Worm (Caenorhabditis elegans) whole organism, L3 larva: ENCODE measurements around the gene T15B7.15.

Experiments used
- ZK546.5 ChIP-seq: sonication (generic microtip); optimal IDR thresholded peaks from 2 replicates; lab custom pipeline; 2017; ENCODE audit warnings: missing biosample characterization, missing genetic modification characterization
- aly-2 ChIP-seq: fragments of 150-350 bp; optimal IDR thresholded peaks from 2 replicates; lab custom pipeline; 2014; ENCODE audit warnings: missing biosample characterization, missing genetic modification characterization
- ama-1 ChIP-seq: fragments of 150-350 bp; optimal IDR thresholded peaks from 2 replicates; lab custom pipeline; 2018
- ceh-16 ChIP-seq: sonication (generic microtip); optimal IDR thresholded peaks from 2 replicates; lab custom pipeline; 2017; ENCODE audit warnings: missing biosample characterization, missing genetic modification characterization
- ceh-28 ChIP-seq: fragments of 150-350 bp; optimal IDR thresholded peaks from 2 replicates; lab custom pipeline; 2014; ENCODE audit warnings: missing biosample characterization, missing genetic modification reagents, missing genetic modification characterization
- ceh-9 ChIP-seq: sonication (generic microtip); optimal IDR thresholded peaks from 2 replicates; lab custom pipeline; 2018; ENCODE audit warnings: missing biosample characterization, missing genetic modification characterization
- egl-5 ChIP-seq: fragments of 150-350 bp; optimal IDR thresholded peaks from 2 replicates; lab custom pipeline; 2017; ENCODE audit warnings: missing biosample characterization, missing genetic modification reagents, missing genetic modification characterization, inconsistent platforms
- elt-1 ChIP-seq: fragments of 150-350 bp; optimal IDR thresholded peaks from 2 replicates; lab custom pipeline; 2014; ENCODE audit warnings: missing biosample characterization, missing genetic modification characterization
- elt-2 ChIP-seq: sonication (generic microtip); optimal IDR thresholded peaks from 2 replicates; lab custom pipeline; 2016; ENCODE audit warnings: missing genetic modification reagents, mild to moderate bottlenecking, missing genetic modification characterization, missing compliant biosample characterization
- elt-3 ChIP-seq, 3 experiments: fragments of 150-350 bp in 1 of 3; sonication (generic microtip) in 2 of 3; optimal IDR thresholded peaks; 2 replicates in 2 of 3; 4 replicates in 1 of 3; lab custom pipeline; 2014 to 2017; ENCODE audit warnings: missing biosample characterization in 3 of 3, missing genetic modification characterization in 3 of 3
- fkh-10 ChIP-seq: sonication (generic microtip); optimal IDR thresholded peaks from 2 replicates; lab custom pipeline; 2017; ENCODE audit warnings: missing biosample characterization, missing genetic modification reagents, missing genetic modification characterization
- fkh-2 ChIP-seq: fragments of 150-350 bp; optimal IDR thresholded peaks from 2 replicates; lab custom pipeline; 2014; ENCODE audit warnings: missing biosample characterization, missing genetic modification reagents, missing genetic modification characterization
- hmg-11 ChIP-seq: sonication (generic microtip); optimal IDR thresholded peaks from 2 replicates; lab custom pipeline; 2016; ENCODE audit warnings: missing genetic modification characterization, missing compliant biosample characterization
- lin-15B ChIP-seq: fragments of 150-350 bp; optimal IDR thresholded peaks from 2 replicates; lab custom pipeline; 2014; ENCODE audit warnings: missing biosample characterization, missing genetic modification characterization
- lin-39 ChIP-seq: fragments of 150-350 bp; optimal IDR thresholded peaks from 2 replicates; lab custom pipeline; 2018; ENCODE audit warnings: missing biosample characterization, missing genetic modification reagents, missing genetic modification characterization
- lsy-12 ChIP-seq: sonication (generic microtip); optimal IDR thresholded peaks from 2 replicates; lab custom pipeline; 2016; ENCODE audit warnings: mild to moderate bottlenecking, missing genetic modification characterization, missing compliant biosample characterization
- nfya-1 ChIP-seq: sonication (generic microtip); optimal IDR thresholded peaks from 2 replicates; lab custom pipeline; 2017; ENCODE audit warnings: missing genetic modification characterization, mild to moderate bottlenecking, missing compliant biosample characterization, antibody characterized with exemption, moderate library complexity; ENCODE audit not compliant: insufficient read depth
- nhr-11 ChIP-seq: fragments of 150-350 bp; optimal IDR thresholded peaks from 2 replicates; lab custom pipeline; 2014; ENCODE audit warnings: missing biosample characterization, missing genetic modification characterization
- nhr-12 ChIP-seq: fragments of 150-350 bp; optimal IDR thresholded peaks from 2 replicates; lab custom pipeline; 2014; ENCODE audit warnings: missing biosample characterization, missing genetic modification characterization
- nhr-23 ChIP-seq: fragments of 150-350 bp; optimal IDR thresholded peaks from 2 replicates; lab custom pipeline; 2014; ENCODE audit warnings: missing biosample characterization, missing genetic modification reagents, missing genetic modification characterization
- nhr-237 ChIP-seq: fragments of 150-350 bp; optimal IDR thresholded peaks from 2 replicates; lab custom pipeline; 2014; ENCODE audit warnings: missing biosample characterization, missing genetic modification characterization
- nhr-28 ChIP-seq: fragments of 150-350 bp; optimal IDR thresholded peaks from 2 replicates; lab custom pipeline; 2014; ENCODE audit warnings: missing biosample characterization, missing genetic modification characterization
- nhr-43 ChIP-seq: sonication (generic microtip); optimal IDR thresholded peaks from 2 replicates; lab custom pipeline; 2016; ENCODE audit warnings: mild to moderate bottlenecking, missing genetic modification characterization, missing compliant biosample characterization; ENCODE audit not compliant: poor library complexity, severe bottlenecking
- nhr-67 ChIP-seq: fragments of 150-350 bp; optimal IDR thresholded peaks from 2 replicates; lab custom pipeline; 2014; ENCODE audit warnings: missing biosample characterization, missing genetic modification characterization
- nhr-76 ChIP-seq: fragments of 150-350 bp; sonication (generic microtip); optimal IDR thresholded peaks from 5 replicates; lab custom pipeline; 2014; ENCODE audit warnings: missing biosample characterization, missing genetic modification characterization
- pha-4 ChIP-seq: fragments of 150-350 bp; optimal IDR thresholded peaks from 2 replicates; lab custom pipeline; 2014; ENCODE audit warnings: missing biosample characterization, missing genetic modification reagents, missing genetic modification characterization
- pqm-1 ChIP-seq: fragments of 150-350 bp; optimal IDR thresholded peaks from 2 replicates; lab custom pipeline; 2017; ENCODE audit warnings: missing biosample characterization, missing genetic modification characterization, inconsistent platforms
- sea-2 ChIP-seq: fragments of 150-350 bp; sonication (generic microtip); optimal IDR thresholded peaks from 4 replicates; lab custom pipeline; 2014; ENCODE audit warnings: missing biosample characterization, missing genetic modification reagents, missing genetic modification characterization
- skn-1 ChIP-seq: fragments of 150-350 bp; optimal IDR thresholded peaks from 2 replicates; lab custom pipeline; 2014; ENCODE audit warnings: missing biosample characterization, missing genetic modification characterization
- snpc-4 ChIP-seq: fragments of 150-350 bp; optimal IDR thresholded peaks from 2 replicates; lab custom pipeline; 2014; ENCODE audit warnings: missing biosample characterization, missing genetic modification characterization
- unc-39 ChIP-seq: sonication (generic microtip); optimal IDR thresholded peaks from 4 replicates; lab custom pipeline; 2017; ENCODE audit warnings: missing biosample characterization, missing genetic modification characterization
- unc-62 ChIP-seq: fragments of 150-350 bp; sonication (generic microtip); optimal IDR thresholded peaks from 4 replicates; lab custom pipeline; 2014; ENCODE audit warnings: missing biosample characterization, missing genetic modification reagents, missing genetic modification characterization
- zag-1 ChIP-seq: fragments of 150-350 bp; optimal IDR thresholded peaks from 2 replicates; lab custom pipeline; 2014; ENCODE audit warnings: missing biosample characterization, missing genetic modification characterization
- ztf-11 ChIP-seq: fragments of 150-350 bp; optimal IDR thresholded peaks from 2 replicates; lab custom pipeline; 2014; ENCODE audit warnings: missing biosample characterization, missing genetic modification characterization
- ztf-4 ChIP-seq: fragments of 150-350 bp; optimal IDR thresholded peaks from 2 replicates; lab custom pipeline; 2014; ENCODE audit warnings: missing biosample characterization, missing genetic modification characterization

Gene T15B7.15

ce11 chrV:6839008-6839407 lies 543 bp upstream of the T15B7.15 start, which contains the start of gene hpo-8:
TSS of gene hpo-8 (plus strand) at chrV:6839289.
- TF ChIP-seq nfya-1 (tag; lab: Kevin White, UChicago) = no peak
- TF ChIP-seq skn-1 (tag; lab: Kevin White, UChicago) = no peak
- TF ChIP-seq ama-1 (lab: Kevin White, UChicago) = no peak
- no peak for TF ChIP-seq nhr-12 (tag; lab: Kevin White, UChicago)
- TF ChIP-seq unc-39 = no peak
- TF ChIP-seq lin-15B = no peak
- TF ChIP-seq nhr-43 (tag; lab: Kevin White, UChicago) = no peak
- TF ChIP-seq zag-1 = no peak
- peak; percentile 3 for TF ChIP-seq pqm-1 (tag; lab: Kevin White, UChicago)
- TF ChIP-seq elt-2 = peak; percentile 32
- TF ChIP-seq nhr-67 (tag; lab: Kevin White, UChicago) = no peak
- no peak for TF ChIP-seq nhr-237 (tag; lab: Kevin White, UChicago)
- no peak for TF ChIP-seq ztf-11
- no peak for TF ChIP-seq ceh-16 (tag; lab: Kevin White, UChicago)
- no peak for TF ChIP-seq nhr-76 (tag; lab: Kevin White, UChicago)
- TF ChIP-seq hmg-11 (tag; lab: Kevin White, UChicago) = no peak

ce11 chrV:6836036-6836435 lies 2.4 kb downstream of the T15B7.15 start:
- TF ChIP-seq egl-5 (tag; lab: Kevin White, UChicago) = no peak
- TF ChIP-seq snpc-4 = no peak
- TF ChIP-seq ama-1 (lab: Kevin White, UChicago) = no peak
- no peak for TF ChIP-seq nhr-28 (tag; lab: Kevin White, UChicago)
- no peak for TF ChIP-seq elt-3 (tag; optimal IDR thresholded peaks at IDR 0.05; lab: Kevin White, UChicago)
- TF ChIP-seq nhr-67 (tag; lab: Kevin White, UChicago) = no peak
- no peak for TF ChIP-seq ceh-16 (tag; lab: Kevin White, UChicago)
- TF ChIP-seq nhr-11 (tag; lab: Kevin White, UChicago) = no peak
- TF ChIP-seq pqm-1 (tag; lab: Kevin White, UChicago) = no peak
- TF ChIP-seq ZK546.5 (tag; lab: Kevin White, UChicago) = no peak
- no peak for TF ChIP-seq ceh-28
- no peak for TF ChIP-seq fkh-2
- no peak for TF ChIP-seq nhr-237 (tag; lab: Kevin White, UChicago)
- no peak for TF ChIP-seq elt-2

ce11 chrV:6835242-6835641 lies 3.2 kb downstream of the T15B7.15 start, which contains the start of the genes T15B7.14 and col-143:
TSS of gene T15B7.14 (minus strand) at chrV:6835342.
TSS of gene col-143 (plus strand) at chrV:6835635.
- TF ChIP-seq lsy-12 (tag; lab: Kevin White, UChicago) (no peak), nhr-28 (tag; lab: Kevin White, UChicago) (no peak)

- TF ChIP-seq aly-2 (tag; lab: Kevin White, UChicago) (no peak), nhr-12 (tag; lab: Kevin White, UChicago) (no peak), sea-2 (GFP tag; lab: Kevin White, UChicago) (no peak), lin-39 (no peak), nhr-23 (tag; lab: Kevin White, UChicago) (no peak), ceh-28 (no peak), unc-62 (GFP tag; lab: Kevin White, UChicago) (no peak), fkh-10 (GFP tag; lab: Kevin White, UChicago) (no peak), nhr-67 (tag; lab: Kevin White, UChicago) (no peak), nfya-1 (tag; lab: Kevin White, UChicago) (no peak), nhr-43 (tag; lab: Kevin White, UChicago) (no peak), skn-1 (tag; lab: Kevin White, UChicago) (no peak), ztf-4 (no peak), elt-1 (no peak), elt-2 (no peak), ztf-11 (no peak), ama-1 (lab: Kevin White, UChicago) (no peak), pqm-1 (tag; lab: Kevin White, UChicago) (no peak), pha-4 (tag; lab: Kevin White, UChicago) (no peak)
Measured at ce11 chrV:6831539-6831938, 6.9 kb downstream of the T15B7.15 start.

- TF ChIP-seq ztf-4 = no peak
- TF ChIP-seq ceh-9 (tag; lab: Kevin White, UChicago) = no peak
- TF ChIP-seq nhr-237 (tag; lab: Kevin White, UChicago) = no peak
- peak; percentile 54 for TF ChIP-seq nhr-23 (tag; lab: Kevin White, UChicago)
- TF ChIP-seq, all 47 proteins: peak for 1
Measured at ce11 chrV:6830755-6831227, 7.7 kb downstream of the T15B7.15 start, which contains the start of gene col-142. TSS of gene col-142 (plus strand) at chrV:6831177.
